Fruit fly (Drosophila melanogaster): ENCODE data around the gene csw.

csw gene

DNA sequence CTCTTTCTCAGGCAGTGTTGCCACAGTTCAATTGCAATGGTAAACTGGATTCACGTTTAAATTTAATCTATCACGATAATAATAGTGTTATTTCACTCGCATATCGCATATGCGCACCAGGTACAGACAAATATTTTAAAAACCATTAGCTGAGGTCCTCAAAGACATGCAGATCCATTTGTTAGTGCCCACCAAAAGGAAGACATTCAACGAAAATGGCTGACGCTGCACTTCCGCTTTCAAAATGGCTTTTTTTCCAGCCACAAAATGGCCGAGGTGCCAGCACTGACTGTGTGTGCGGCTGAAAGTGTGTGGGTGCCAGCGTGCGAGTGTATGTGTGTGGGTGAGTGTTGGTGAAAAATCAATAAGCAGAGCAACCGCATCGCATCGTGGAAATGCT, 32.9 kb upstream of the csw start (continued):
- no peak for TF ChIP-seq slou (GFP tag; optimal IDR thresholded peaks at IDR 0.05)
- TF ChIP-seq pnt (GFP tag; optimal IDR thresholded peaks at IDR 0.05) = no peak
- TF ChIP-seq otp (GFP tag; IDR thresholded peaks at IDR 0.05) = no peak; the same call in 2 of the 3 replicates
- no peak for TF ChIP-seq trem (tag; optimal IDR thresholded peaks at IDR 0.05)
- no peak for TF ChIP-seq unc-4 (GFP tag; IDR thresholded peaks at IDR 0.05; ENCODE audit: partially characterized antibody)
- TF ChIP-seq CG1603 (tag; optimal IDR thresholded peaks at IDR 0.05) = no peak
- no peak for TF ChIP-seq CG30431 (GFP tag; optimal IDR thresholded peaks at IDR 0.05)
- TF ChIP-seq sug (tag; optimal IDR thresholded peaks at IDR 0.05) = peak; percentile 50
- peak; percentile 0 to 18 for TF ChIP-seq Pdp1 (GFP tag; optimal IDR thresholded peaks at IDR 0.05)
- no peak for TF ChIP-seq TFAM (GFP tag; optimal IDR thresholded peaks at IDR 0.05)
- TF ChIP-seq CG17328 (GFP tag; IDR thresholded peaks at IDR 0.05) = 0 out of 2 replicates have a peak, but pooled peaks have one; percentile 15
- TF ChIP-seq fd3F (GFP tag; optimal IDR thresholded peaks at IDR 0.05) = no peak
- no peak for TF ChIP-seq hth (optimal IDR thresholded peaks at IDR 0.05)
- TF ChIP-seq CG1602 (GFP tag; optimal IDR thresholded peaks at IDR 0.05) = no peak
- no peak for TF ChIP-seq CG8765 (GFP tag; IDR thresholded peaks at IDR 0.05)
- TF ChIP-seq da (GFP tag; optimal IDR thresholded peaks at IDR 0.05) = no peak
- no peak for TF ChIP-seq CG34422 (GFP tag; IDR thresholded peaks at IDR 0.05)
- no peak for TF ChIP-seq CHES-1-like (GFP tag; optimal IDR thresholded peaks at IDR 0.05)
- TF ChIP-seq CG8924 (tag; optimal IDR thresholded peaks at IDR 0.05) = peak; percentile 40
- no peak for TF ChIP-seq gt (GFP tag; IDR thresholded peaks at IDR 0.05)
- TF ChIP-seq CG15479 (GFP tag; optimal IDR thresholded peaks at IDR 0.05) = no peak
- TF ChIP-seq CG31441 (GFP tag; IDR thresholded peaks at IDR 0.05) = peak; percentile 55
- no peak for TF ChIP-seq Hand (GFP tag; optimal IDR thresholded peaks at IDR 0.05)
- TF ChIP-seq toy (GFP tag; IDR thresholded peaks at IDR 0.05) = no peak
- TF ChIP-seq sc (optimal IDR thresholded peaks at IDR 0.05) = no peak
- TF ChIP-seq sc (GFP tag; optimal IDR thresholded peaks at IDR 0.05) = no peak
- peak; percentile 35 for TF ChIP-seq CG10209 (GFP tag; optimal IDR thresholded peaks at IDR 0.05)
- TF ChIP-seq sqz (GFP tag; optimal IDR thresholded peaks at IDR 0.05) = no peak
- TF ChIP-seq CG9727 (GFP tag; optimal IDR thresholded peaks at IDR 0.05) = peak; percentile 48
- no peak for TF ChIP-seq dimm (GFP tag; IDR thresholded peaks at IDR 0.05)
- TF ChIP-seq sob (GFP tag; IDR thresholded peaks at IDR 0.05) = 0 out of 2 replicates have a peak, but pooled peaks have one; percentile 34
- peak; percentile 60 for TF ChIP-seq kni (GFP tag; optimal IDR thresholded peaks at IDR 0.05)
- TF ChIP-seq Max (GFP tag; optimal IDR thresholded peaks at IDR 0.05) = no peak
- peak in 1 of 2 experiments; percentile 0 for TF ChIP-seq insv (GFP tag; optimal IDR thresholded peaks at IDR 0.05)
- no peak for TF ChIP-seq ind (GFP tag; optimal IDR thresholded peaks at IDR 0.05)
- no peak for TF ChIP-seq sd (tag; optimal IDR thresholded peaks at IDR 0.05)
- TF ChIP-seq usp (GFP tag; optimal IDR thresholded peaks at IDR 0.05) = no peak
- 0 out of 3 replicates have a peak, but pooled peaks have one; percentile 46 for TF ChIP-seq so (GFP tag; IDR thresholded peaks at IDR 0.05)
- TF ChIP-seq fd102C (GFP tag; optimal IDR thresholded peaks at IDR 0.05) = no peak
- TF ChIP-seq CG4707 (GFP tag; optimal IDR thresholded peaks at IDR 0.05) = peak; percentile 8
- TF ChIP-seq Med (GFP tag) = peak; percentile 78
- TF ChIP-seq yki (optimal IDR thresholded peaks at IDR 0.05) = no peak
- TF ChIP-seq kay (GFP tag; optimal IDR thresholded peaks at IDR 0.05) = no peak
- TF ChIP-seq pb (GFP tag; optimal IDR thresholded peaks at IDR 0.05) = peak; percentile 23
- peak; percentile 62 for TF ChIP-seq MBD-R2 (GFP tag; IDR thresholded peaks at IDR 0.05)
- no peak for TF ChIP-seq H15 (GFP tag; IDR thresholded peaks at IDR 0.05)
- no peak for TF ChIP-seq CG16815 (GFP tag; optimal IDR thresholded peaks at IDR 0.05)
- no peak for TF ChIP-seq CG15073 (GFP tag; optimal IDR thresholded peaks at IDR 0.05)
- TF ChIP-seq ato (GFP tag; IDR thresholded peaks at IDR 0.05; ENCODE audit: partially characterized antibody) = no peak
- no peak for TF ChIP-seq CG14965 (GFP tag; optimal IDR thresholded peaks at IDR 0.05; ENCODE audit: borderline replicate concordance)
- TF ChIP-seq E2f2 (GFP tag; IDR thresholded peaks at IDR 0.05) = no peak
- peak; percentile 57 for TF ChIP-seq odd (GFP tag; optimal IDR thresholded peaks at IDR 0.05)
- peak; percentile 18 for TF ChIP-seq Nf-YB (GFP tag; optimal IDR thresholded peaks at IDR 0.05)

Data from whole organism, embryonic.